Fruit fly (Drosophila melanogaster): ENCODE results near the gene Dscam2.

DNA sequence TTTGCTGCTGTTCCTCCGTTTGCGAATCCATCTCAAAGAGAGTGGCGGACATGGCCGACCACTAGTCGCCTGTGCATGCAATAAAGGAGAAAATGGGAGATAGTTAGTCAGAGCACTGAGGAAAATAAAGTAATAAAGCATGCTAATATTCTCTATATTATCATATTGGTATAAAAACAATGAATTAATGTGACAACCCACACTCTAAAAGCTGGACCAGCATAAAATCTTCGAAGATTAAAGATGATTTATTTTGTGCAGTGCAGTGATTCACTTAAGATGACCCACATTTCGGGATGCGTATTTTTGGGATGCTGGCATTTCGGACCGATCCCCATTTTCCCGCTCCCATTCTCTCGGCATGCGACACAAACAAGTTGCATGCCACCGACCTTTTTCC, 41.9 kb downstream of the Dscam2 start:
- TF ChIP-seq Dfd (GFP tag; optimal IDR thresholded peaks at IDR 0.05) (no peak), GATAd (GFP tag; optimal IDR thresholded peaks at IDR 0.05) (no peak)
